Worm (Caenorhabditis elegans) whole organism, L2 larva: Measurements from ENCODE around the gene R08C7.12.
A peak's percentile ranks its signal among the peaks of the same experiment; 100 is the strongest.

Experiments
- C34F6.9 ChIP-seq: fragments of 150-350 bp; optimal IDR thresholded peaks from 2 replicates; lab custom pipeline; 2014; ENCODE audit warnings: missing biosample characterization, missing genetic modification characterization
- F13H6.1 ChIP-seq: sonication (generic microtip); optimal IDR thresholded peaks from 2 replicates; lab custom pipeline; 2016; ENCODE audit warnings: missing genetic modification characterization, missing compliant biosample characterization
- R02D3.7 ChIP-seq: fragments of 150-350 bp; optimal IDR thresholded peaks from 2 replicates; lab custom pipeline; 2014; ENCODE audit warnings: missing biosample characterization, missing genetic modification characterization
- Y55F3AM.14 ChIP-seq: fragments of 200-800 bp; sonication (Bioruptor generic); optimal IDR thresholded peaks from 2 replicates; lab custom pipeline; 2018; ENCODE audit warnings: mild to moderate bottlenecking, missing genetic modification characterization, missing compliant biosample characterization
- ZK546.5 ChIP-seq: sonication (generic microtip); optimal IDR thresholded peaks from 2 replicates; lab custom pipeline; 2017; ENCODE audit warnings: missing biosample characterization, missing genetic modification characterization
- ama-1 ChIP-seq: fragments of 150-350 bp; optimal IDR thresholded peaks from 2 replicates; lab custom pipeline; 2018; ENCODE audit warnings: inconsistent platforms
- blmp-1 ChIP-seq: sonication (generic microtip); optimal IDR thresholded peaks from 2 replicates; lab custom pipeline; 2017; ENCODE audit warnings: missing genetic modification characterization, mild to moderate bottlenecking, missing compliant biosample characterization, antibody characterized with exemption, moderate library complexity; ENCODE audit not compliant: insufficient read depth
- ceh-16 ChIP-seq: fragments of 150-350 bp; optimal IDR thresholded peaks from 2 replicates; lab custom pipeline; 2014; ENCODE audit warnings: missing biosample characterization, missing genetic modification characterization
- ceh-82 ChIP-seq: fragments of 150-350 bp; optimal IDR thresholded peaks from 2 replicates; lab custom pipeline; 2014; ENCODE audit warnings: missing biosample characterization, missing genetic modification characterization
- dmd-4 ChIP-seq: sonication (generic microtip); optimal IDR thresholded peaks from 2 replicates; lab custom pipeline; 2017; ENCODE audit warnings: missing biosample characterization, missing genetic modification characterization
- elt-1 ChIP-seq: fragments of 150-350 bp; optimal IDR thresholded peaks from 2 replicates; lab custom pipeline; 2014; ENCODE audit warnings: missing biosample characterization, missing genetic modification characterization
- fos-1 ChIP-seq: fragments of 150-350 bp; optimal IDR thresholded peaks from 2 replicates; lab custom pipeline; 2014; ENCODE audit warnings: missing biosample characterization, missing genetic modification characterization
- gmeb-1 ChIP-seq: fragments of 150-350 bp; optimal IDR thresholded peaks from 2 replicates; lab custom pipeline; 2014; ENCODE audit warnings: missing biosample characterization, missing genetic modification characterization
- lin-11 ChIP-seq: fragments of 150-350 bp; sonication (generic microtip); optimal IDR thresholded peaks from 2 replicates; lab custom pipeline; 2014; ENCODE audit warnings: missing biosample characterization, missing genetic modification characterization, inconsistent platforms, mixed read lengths
- lin-13 ChIP-seq: fragments of 150-350 bp; optimal IDR thresholded peaks from 2 replicates; lab custom pipeline; 2014; ENCODE audit warnings: missing biosample characterization, missing genetic modification reagents, missing genetic modification characterization
- lin-39 ChIP-seq: fragments of 150-350 bp; optimal IDR thresholded peaks from 2 replicates; lab custom pipeline; 2014; ENCODE audit warnings: missing biosample characterization, missing genetic modification reagents, missing genetic modification characterization
- lsy-2 ChIP-seq, 2 experiments: fragments of 150-350 bp in 1 of 2; sonication (generic microtip) in 1 of 2; optimal IDR thresholded peaks; 2 replicates each; lab custom pipeline; 2014 to 2017; ENCODE audit warnings: missing biosample characterization in 2 of 2, missing genetic modification characterization in 2 of 2
- mdl-1 ChIP-seq, 2 experiments: fragments of 150-350 bp in 1 of 2; sonication (generic microtip) in 1 of 2; optimal IDR thresholded peaks; 2 replicates each; lab custom pipeline; 2017; ENCODE audit warnings: missing biosample characterization in 2 of 2, missing genetic modification characterization in 2 of 2
- nhr-10 ChIP-seq: sonication (generic microtip); optimal IDR thresholded peaks from 2 replicates; lab custom pipeline; 2017; ENCODE audit warnings: missing biosample characterization, missing genetic modification characterization
- nhr-11 ChIP-seq: fragments of 150-350 bp; optimal IDR thresholded peaks from 2 replicates; lab custom pipeline; 2014; ENCODE audit warnings: missing biosample characterization, missing genetic modification characterization
- nhr-21 ChIP-seq: fragments of 150-350 bp; optimal IDR thresholded peaks from 2 replicates; lab custom pipeline; 2014; ENCODE audit warnings: missing biosample characterization, missing genetic modification characterization
- nhr-237 ChIP-seq: fragments of 150-350 bp; optimal IDR thresholded peaks from 2 replicates; lab custom pipeline; 2014; ENCODE audit warnings: missing biosample characterization, missing genetic modification characterization
- nhr-25 ChIP-seq: fragments of 150-350 bp; sonication (generic microtip); optimal IDR thresholded peaks from 3 replicates; lab custom pipeline; 2014; ENCODE audit warnings: missing biosample characterization, missing genetic modification characterization
- nhr-77 ChIP-seq: fragments of 150-350 bp; optimal IDR thresholded peaks from 2 replicates; lab custom pipeline; 2014; ENCODE audit warnings: missing biosample characterization, missing genetic modification characterization
- sem-4 ChIP-seq: fragments of 150-350 bp; optimal IDR thresholded peaks from 2 replicates; lab custom pipeline; 2014; ENCODE audit warnings: missing biosample characterization, missing genetic modification reagents, missing genetic modification characterization
- sma-9 ChIP-seq, 2 experiments: fragments of 150-350 bp in 1 of 2; sonication (generic microtip) in 1 of 2; optimal IDR thresholded peaks; 2 replicates each; lab custom pipeline; 2014 to 2016; ENCODE audit warnings: missing genetic modification characterization in 2 of 2, mild to moderate bottlenecking in 1 of 2, missing biosample characterization in 1 of 2, missing compliant biosample characterization in 1 of 2, missing genetic modification reagents in 1 of 2, moderate library complexity in 1 of 2
- unc-39 ChIP-seq: fragments of 150-350 bp; optimal IDR thresholded peaks from 2 replicates; lab custom pipeline; 2014; ENCODE audit warnings: missing biosample characterization, missing genetic modification characterization
- unc-55 ChIP-seq: fragments of 150-350 bp; sonication (generic microtip); optimal IDR thresholded peaks from 3 replicates; lab custom pipeline; 2014; ENCODE audit warnings: missing biosample characterization, missing genetic modification reagents, missing genetic modification characterization
- unc-62 ChIP-seq: fragments of 150-350 bp; optimal IDR thresholded peaks from 2 replicates; lab custom pipeline; 2014; ENCODE audit warnings: missing biosample characterization, missing genetic modification reagents, missing genetic modification characterization
- zag-1 ChIP-seq: fragments of 150-350 bp; optimal IDR thresholded peaks from 2 replicates; lab custom pipeline; 2014; ENCODE audit warnings: missing biosample characterization, missing genetic modification characterization
- ztf-1 ChIP-seq: fragments of 200-800 bp; sonication (Bioruptor generic); conservative IDR thresholded peaks from 2 replicates; pipeline ENCODE4 v1.3.6; 2022; ENCODE audit warnings: missing genetic modification characterization, missing compliant biosample characterization
- ztf-11 ChIP-seq: sonication (generic microtip); optimal IDR thresholded peaks from 2 replicates; lab custom pipeline; 2017; ENCODE audit warnings: missing biosample characterization, missing genetic modification characterization

R08C7.12 gene

DNA sequence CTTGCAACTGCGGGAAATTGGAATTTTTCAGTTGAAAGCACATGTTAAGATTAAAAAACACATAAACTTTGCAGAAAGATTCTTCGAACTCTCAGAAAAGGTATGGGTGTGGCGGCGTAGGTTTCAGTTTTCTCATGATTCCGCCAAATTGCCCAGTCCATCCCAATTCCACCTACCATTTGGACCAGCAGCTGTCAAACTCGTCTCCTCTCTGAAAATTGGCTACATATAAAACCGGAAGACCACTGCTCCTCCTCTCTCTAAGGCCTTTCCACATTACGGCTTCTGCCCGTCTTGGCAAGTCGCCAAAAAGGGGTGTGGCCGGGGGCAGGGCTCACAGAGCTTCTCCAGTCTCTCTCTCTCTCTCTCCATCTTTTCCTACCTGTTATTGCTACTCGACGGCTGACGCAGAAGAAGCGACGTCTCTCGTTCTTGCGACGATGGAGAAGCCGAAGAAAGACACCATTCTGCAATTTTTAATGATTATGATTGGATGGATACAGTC lies 40.7 kb downstream of the R08C7.12 start, which contains the start of gene ZK180.7:
ZK180.7 (plus strand) TSS at position 395 of the 505 bp plus-strand sequence.
- no peak for TF ChIP-seq nhr-77 (tag; lab: Kevin White, UChicago)
- no peak for TF ChIP-seq nhr-237 (tag; lab: Kevin White, UChicago)
- TF ChIP-seq unc-62 (GFP tag; lab: Kevin White, UChicago): no peak
- TF ChIP-seq zag-1 (tag; lab: Kevin White, UChicago): no peak
- no peak for TF ChIP-seq gmeb-1
- no peak for TF ChIP-seq nhr-25 (tag; lab: Kevin White, UChicago)
- no peak for TF ChIP-seq sem-4 (tag; lab: Kevin White, UChicago)
- TF ChIP-seq ztf-1 (GFP tag; lab: Robert Waterston, UW): no peak
- TF ChIP-seq ama-1 (lab: Kevin White, UChicago): no peak
- TF ChIP-seq ceh-82 (tag; lab: Kevin White, UChicago): no peak
- no peak for TF ChIP-seq nhr-11
- no peak for TF ChIP-seq unc-39 (tag; lab: Kevin White, UChicago)
- TF ChIP-seq dmd-4 (tag; lab: Kevin White, UChicago): no peak
- no peak for TF ChIP-seq Y55F3AM.14 (GFP tag; lab: Kevin White, UChicago)
- TF ChIP-seq unc-55: no peak

DNA sequence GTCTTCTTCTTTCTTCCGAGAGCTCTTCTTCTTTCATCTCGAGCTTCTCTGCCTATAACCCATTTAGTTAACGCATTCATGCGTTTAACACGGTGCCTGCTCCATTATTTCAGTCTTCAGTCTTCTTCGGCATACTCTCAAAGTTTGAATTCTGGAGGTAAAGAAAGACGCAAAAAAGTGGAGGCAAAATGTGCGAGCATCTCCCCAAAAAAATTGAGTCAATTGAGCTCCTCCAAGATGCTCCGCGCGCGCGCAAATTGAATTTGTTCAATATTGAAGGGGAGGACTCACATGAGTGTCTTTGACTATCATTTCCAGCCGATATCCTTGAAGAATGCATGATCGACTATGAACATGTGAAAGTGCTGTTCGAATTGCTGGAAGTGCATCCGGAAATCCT lies 55.5 kb downstream of the R08C7.12 start:
- TF ChIP-seq nhr-21 (no peak), nhr-237 (tag; lab: Kevin White, UChicago) (no peak), ZK546.5 (tag; lab: Kevin White, UChicago) (no peak), mdl-1 (tag; optimal IDR thresholded peaks at IDR 0.05; lab: Kevin White, UChicago) (no peak), nhr-77 (tag; lab: Kevin White, UChicago) (no peak), sma-9 (GFP tag; optimal IDR thresholded peaks at IDR 0.05; lab: Kevin White, UChicago) (no peak), sma-9 (tag; optimal IDR thresholded peaks at IDR 0.05; lab: Kevin White, UChicago) (no peak), nhr-11 (no peak), lsy-2 (tag; optimal IDR thresholded peaks at IDR 0.05; lab: Kevin White, UChicago) (no peak), lin-11 (tag; lab: Kevin White, UChicago) (no peak), blmp-1 (no peak), elt-1 (tag; lab: Kevin White, UChicago) (no peak), R02D3.7 (tag; lab: Kevin White, UChicago) (no peak), lin-13 (GFP tag; lab: Kevin White, UChicago) (no peak), nhr-10 (no peak), fos-1 (tag; lab: Kevin White, UChicago) (no peak)

DNA sequence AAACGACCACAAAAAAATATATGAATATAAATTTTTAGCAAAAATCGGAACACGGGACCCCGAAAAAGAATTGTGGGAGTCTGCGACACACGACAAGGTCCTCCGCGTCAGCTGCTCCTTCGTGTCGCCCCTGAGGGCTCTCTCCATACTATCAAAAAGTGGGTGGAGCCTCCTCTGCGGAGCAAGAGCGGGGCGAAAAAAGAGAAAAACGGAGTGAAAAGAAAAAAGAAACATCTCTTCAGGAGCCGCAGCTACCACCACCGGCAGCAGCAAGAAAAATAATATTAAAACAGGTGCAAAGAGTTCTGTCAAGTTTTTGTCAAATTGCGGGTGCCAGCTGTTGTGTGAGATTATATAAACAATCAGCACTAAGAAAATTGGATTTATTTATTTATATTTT lies 57.1 kb downstream of the R08C7.12 start, which contains the start of gene gbb-2:
gbb-2 (minus strand) TSS at position 112 of the 400 bp plus-strand sequence.
- TF ChIP-seq lsy-2 (tag; optimal IDR thresholded peaks at IDR 0.05; lab: Kevin White, UChicago) (peak in 1 of 2 experiments; percentile 11), nhr-11 (no peak), R02D3.7 (tag; lab: Kevin White, UChicago) (no peak), F13H6.1 (tag; lab: Kevin White, UChicago) (peak; percentile 66), ztf-11 (tag; lab: Kevin White, UChicago) (no peak), ceh-16 (tag; lab: Kevin White, UChicago) (no peak), nhr-10 (no peak), sma-9 (GFP tag; optimal IDR thresholded peaks at IDR 0.05; lab: Kevin White, UChicago) (peak; percentile 20), sma-9 (tag; optimal IDR thresholded peaks at IDR 0.05; lab: Kevin White, UChicago) (no peak), Y55F3AM.14 (GFP tag; lab: Kevin White, UChicago) (no peak), unc-62 (GFP tag; lab: Kevin White, UChicago) (no peak), C34F6.9 (no peak), lin-39 (tag; lab: Kevin White, UChicago) (no peak), lin-11 (tag; lab: Kevin White, UChicago) (no peak)
- TF ChIP-seq, all 48 proteins: peak for 3
